Worm (Caenorhabditis elegans): ENCODE measurements around the gene raga-1.

Gene raga-1

DNA sequence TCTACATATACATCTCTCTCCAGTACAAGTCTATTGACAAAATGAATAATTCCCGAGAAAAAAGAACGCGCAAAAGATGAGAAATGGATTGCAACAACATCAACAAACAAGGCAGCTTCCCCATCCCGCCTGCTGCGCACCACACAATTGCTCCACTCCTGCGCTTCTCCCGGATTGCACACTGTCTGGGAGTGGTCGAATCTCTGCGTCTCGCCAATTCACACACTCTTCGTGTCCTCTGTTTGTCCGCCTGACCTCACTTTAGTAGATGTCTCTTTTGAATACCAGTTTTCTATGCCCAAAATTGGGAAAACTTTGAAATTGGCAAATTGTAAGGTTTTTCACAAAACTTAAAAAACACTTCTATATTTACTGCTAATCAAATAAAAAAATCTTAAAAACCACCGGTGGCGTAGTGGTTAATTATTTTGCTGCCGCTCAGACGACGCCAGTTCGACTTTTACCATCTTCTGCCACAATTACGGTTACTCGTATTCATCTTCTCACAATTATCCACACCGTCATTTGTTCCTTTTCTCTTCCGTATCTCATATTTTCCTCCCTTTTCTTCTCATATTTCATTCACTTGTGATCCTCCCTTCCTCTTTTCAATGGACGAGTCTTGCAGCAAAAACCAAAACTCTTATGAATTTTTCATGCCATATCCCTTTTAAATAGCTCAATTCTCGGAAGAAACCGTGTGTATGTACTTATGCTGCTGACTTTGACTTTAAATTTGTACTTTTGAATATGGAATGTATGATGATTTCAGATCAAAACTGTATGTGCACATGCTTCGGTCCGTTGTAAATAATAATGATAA lies 4.7 kb downstream of the raga-1 start, which contains the start of gene rsf-1 (continued):
- TF ChIP-seq K12H6.12 (tag; optimal IDR thresholded peaks at IDR 0.05) (peak; percentile 40), him-1 (tag; optimal IDR thresholded peaks at IDR 0.05) (peak; percentile 69), ZK185.1 (tag; optimal IDR thresholded peaks at IDR 0.05; ENCODE audit: poor library complexity, severe bottlenecking) (no peak), nfya-1 (tag; optimal IDR thresholded peaks at IDR 0.05; ENCODE audit: borderline replicate concordance, insufficient read depth) (no peak)

DNA sequence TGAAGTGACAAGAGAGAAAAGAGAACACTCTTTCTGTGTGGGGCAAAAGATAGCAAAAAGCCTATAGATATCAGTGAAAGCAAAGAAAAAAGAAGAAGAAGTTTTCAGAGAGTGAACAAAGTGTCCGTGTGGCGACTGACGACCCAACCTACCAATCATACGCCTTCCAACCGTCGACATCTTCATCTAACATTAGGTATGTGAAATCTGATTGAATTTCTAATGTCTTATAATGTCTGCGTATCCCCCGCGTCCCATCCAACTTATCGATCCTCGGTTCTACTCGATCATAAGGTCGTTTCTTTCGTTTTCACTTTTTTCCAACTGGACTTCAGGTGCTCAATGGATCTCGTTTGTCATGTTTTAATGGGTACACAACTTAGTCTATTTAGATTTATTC lies 6.2 kb downstream of the raga-1 start:
- no peak for TF ChIP-seq lir-1 (GFP tag; conservative IDR thresholded peaks at IDR 0.05)
- TF ChIP-seq ceh-91 (GFP tag; IDR thresholded peaks at IDR 0.05), result no peak
- no peak for TF ChIP-seq ceh-27 (GFP tag; optimal IDR thresholded peaks at IDR 0.05)
- no peak for TF ChIP-seq tbx-9 (tag; optimal IDR thresholded peaks at IDR 0.05; ENCODE audit: borderline replicate concordance)
- TF ChIP-seq B0035.1 (tag; optimal IDR thresholded peaks at IDR 0.05), result no peak
- TF ChIP-seq athp-1 (tag; optimal IDR thresholded peaks at IDR 0.05), result no peak
- no peak for TF ChIP-seq ztf-25 (GFP tag; IDR thresholded peaks at IDR 0.05)
- no peak for TF ChIP-seq cebp-1 (GFP tag; IDR thresholded peaks at IDR 0.05)
- TF ChIP-seq cebp-1 (tag; optimal IDR thresholded peaks at IDR 0.05), result no peak
- no peak for TF ChIP-seq lsy-27 (tag; optimal IDR thresholded peaks at IDR 0.05; ENCODE audit: borderline replicate concordance, insufficient read depth)
- TF ChIP-seq Y95B8A.8 (GFP tag; IDR thresholded peaks at IDR 0.05), result no peak
- TF ChIP-seq bed-1 (GFP tag; IDR thresholded peaks at IDR 0.05), result no peak
- no peak for TF ChIP-seq nhr-80 (tag; optimal IDR thresholded peaks at IDR 0.05)
- no peak for TF ChIP-seq dpff-1 (tag; optimal IDR thresholded peaks at IDR 0.05)
- TF ChIP-seq K11D2.4 (GFP tag; IDR thresholded peaks at IDR 0.05), result no peak
- no peak for TF ChIP-seq B0261.1 (tag; optimal IDR thresholded peaks at IDR 0.05)
- no peak for TF ChIP-seq tbp1 (GFP tag; optimal IDR thresholded peaks at IDR 0.05)
- TF ChIP-seq Y67H2A.10 (GFP tag; conservative IDR thresholded peaks at IDR 0.05), result no peak

DNA sequence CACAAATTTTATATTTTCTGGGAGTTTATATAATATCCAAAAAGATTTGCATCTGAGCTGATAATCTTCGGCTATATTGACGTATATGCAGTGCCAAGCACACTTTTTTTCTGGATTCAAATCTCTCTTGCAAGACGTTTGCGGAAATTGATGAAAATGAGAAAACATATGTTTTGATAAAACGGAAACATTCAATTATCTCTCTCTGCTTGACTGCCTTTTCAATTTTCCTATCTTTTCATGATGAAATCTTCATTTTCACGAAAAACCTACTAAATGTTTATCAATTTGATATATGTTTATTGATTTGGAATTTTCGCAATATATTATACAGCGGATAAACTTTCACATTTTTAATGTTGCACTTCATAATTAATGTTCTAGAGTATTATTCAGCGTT lies 6.8 kb downstream of the raga-1 start:
- TF ChIP-seq nfya-1 (tag; optimal IDR thresholded peaks at IDR 0.05; ENCODE audit: borderline replicate concordance, insufficient read depth) (no peak), let-526 (GFP tag; IDR thresholded peaks at IDR 0.05) (no peak)

DNA sequence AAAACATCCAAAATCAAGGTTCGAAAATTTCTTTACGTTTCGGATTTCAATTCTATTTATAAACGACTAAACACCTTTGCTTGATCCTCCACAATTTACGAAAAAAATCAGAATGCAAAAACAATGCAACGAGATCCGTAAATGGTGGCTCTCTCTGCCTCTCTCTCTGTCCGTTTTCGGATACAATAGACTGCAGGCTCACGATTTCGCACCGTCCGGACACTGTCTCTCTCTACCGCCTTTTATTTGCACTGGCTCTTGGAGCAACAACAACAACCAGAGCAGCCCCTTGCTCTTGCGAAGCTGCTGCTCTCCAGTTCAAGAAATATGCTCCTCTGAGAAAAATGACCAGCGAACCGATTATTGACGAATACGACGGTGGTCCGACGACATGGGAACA lies 11.1 kb downstream of the raga-1 start, which contains the start of gene T24F1.7:
Gene T24F1.7, plus strand, starts transcription at position 301 of the 400 bp plus-strand sequence.
- TF ChIP-seq lag-1 (GFP tag; IDR thresholded peaks at IDR 0.05), result no peak

DNA sequence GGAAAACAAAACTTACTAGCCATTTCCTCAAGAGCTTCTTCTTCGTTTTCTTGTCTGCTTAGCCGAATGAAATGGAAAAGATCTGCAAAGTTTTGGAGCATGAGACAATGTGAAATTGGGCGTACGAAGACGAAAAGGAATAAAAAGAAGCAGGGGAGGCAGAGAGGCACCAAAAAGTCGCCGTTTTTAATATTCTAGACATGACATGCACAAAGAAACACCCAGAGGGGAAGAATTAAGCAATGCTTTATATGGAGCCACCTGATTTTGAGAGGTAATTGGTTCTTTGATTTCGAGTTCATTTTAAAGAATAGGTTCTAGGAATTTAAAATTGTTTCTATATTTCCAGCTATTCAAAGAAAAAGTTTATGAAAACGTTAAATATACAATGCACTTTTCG lies 13.0 kb downstream of the raga-1 start, which contains the start of gene T24F1.4:
Gene T24F1.4, minus strand, starts transcription at position 101 of the 400 bp plus-strand sequence.
- TF ChIP-seq ceh-91 (GFP tag; IDR thresholded peaks at IDR 0.05) (no peak), fkh-3 (tag; optimal IDR thresholded peaks at IDR 0.05) (no peak), ztf-25 (GFP tag; IDR thresholded peaks at IDR 0.05) (no peak), ama-1 (optimal IDR thresholded peaks at IDR 0.05) (no peak), ama-1 (GFP tag; optimal IDR thresholded peaks at IDR 0.05) (no peak), hlh-26 (GFP tag; conservative IDR thresholded peaks at IDR 0.05) (no peak), F39B2.1 (GFP tag; IDR thresholded peaks at IDR 0.05) (no peak), B0035.1 (tag; optimal IDR thresholded peaks at IDR 0.05) (no peak), F57A8.1 (GFP tag; optimal IDR thresholded peaks at IDR 0.05) (no peak), T07F8.4 (tag; optimal IDR thresholded peaks at IDR 0.05) (no peak)

Data from whole organism, young adult.